Fruit fly (Drosophila melanogaster) ovary, adult (tissue): ENCODE results near the gene Liprin-alpha.

ENCODE experiments used
- CG17801 ChIP-seq: fragments of 200-800 bp; optimal IDR thresholded peaks from 2 replicates; lab custom pipeline; 2019; ENCODE audit warnings: missing biosample characterization, mild to moderate bottlenecking, missing genetic modification characterization, moderate library complexity; ENCODE audit not compliant: partially characterized antibody

The Liprin-alpha gene

DNA sequence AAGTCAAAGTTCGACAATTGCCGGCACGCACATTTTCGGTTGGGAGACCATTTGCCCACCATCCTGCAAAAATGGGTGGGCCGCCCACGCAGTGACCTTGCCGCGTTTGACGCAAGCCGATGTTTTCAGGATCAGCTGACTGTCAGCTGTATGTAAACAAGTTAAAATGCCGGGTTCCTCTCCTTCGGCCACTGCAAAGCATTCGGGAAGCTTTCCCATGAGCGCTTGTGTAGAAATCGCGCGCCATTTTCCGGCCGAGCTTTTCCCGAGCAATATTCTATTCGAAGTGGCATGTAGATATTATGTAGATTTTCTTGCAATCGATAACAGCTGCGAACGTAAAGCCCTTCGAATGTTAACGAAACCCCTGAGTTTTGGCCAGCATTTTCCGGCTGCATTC, 49.9 kb downstream of the Liprin-alpha start, which contains the start of gene CG17378:
Gene CG17378, plus strand, starts transcription at position 397 of the 400 bp plus-strand sequence.
- TF ChIP-seq CG17801 (GFP tag; lab: Kevin White, UChicago): no peak

DNA sequence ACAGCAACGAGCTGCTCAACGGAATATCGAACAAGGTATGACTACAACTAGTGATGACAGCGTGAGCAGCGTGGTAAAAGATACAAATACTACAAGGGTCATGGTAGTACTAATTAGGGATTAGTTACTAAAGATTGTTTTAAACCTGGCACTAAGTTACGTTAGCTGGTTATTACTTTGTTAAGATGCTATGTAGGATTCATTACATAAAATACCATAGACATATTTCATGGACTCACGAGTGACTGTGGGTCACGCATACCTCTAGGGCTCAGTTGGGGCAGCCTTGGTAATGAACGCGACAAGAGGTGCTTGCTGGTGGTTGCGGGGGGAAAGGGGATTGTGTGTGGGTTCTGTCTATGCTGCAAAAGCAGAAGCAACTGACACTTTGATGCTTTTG, 51.1 kb downstream of the Liprin-alpha start:
- TF ChIP-seq CG17801 (GFP tag; lab: Kevin White, UChicago): no peak
